Worm (Caenorhabditis elegans) whole organism, L3 larva: Measurements from ENCODE around the gene lpr-3.
A peak's percentile ranks its signal among the peaks of the same experiment; 100 is the strongest.

Experiments
- R02D3.7 ChIP-seq: fragments of 150-350 bp; optimal IDR thresholded peaks from 2 replicates; lab custom pipeline; 2014; ENCODE audit warnings: missing biosample characterization, missing genetic modification characterization
- egl-5 ChIP-seq: fragments of 150-350 bp; optimal IDR thresholded peaks from 2 replicates; lab custom pipeline; 2017; ENCODE audit warnings: missing biosample characterization, missing genetic modification reagents, missing genetic modification characterization, inconsistent platforms
- elt-2 ChIP-seq: sonication (generic microtip); optimal IDR thresholded peaks from 2 replicates; lab custom pipeline; 2016; ENCODE audit warnings: missing genetic modification reagents, mild to moderate bottlenecking, missing genetic modification characterization, missing compliant biosample characterization
- elt-3 ChIP-seq, 3 experiments: fragments of 150-350 bp in 1 of 3; sonication (generic microtip) in 2 of 3; optimal IDR thresholded peaks; 2 replicates in 2 of 3; 4 replicates in 1 of 3; lab custom pipeline; 2014 to 2017; ENCODE audit warnings: missing biosample characterization in 3 of 3, missing genetic modification characterization in 3 of 3
- fkh-2 ChIP-seq: fragments of 150-350 bp; optimal IDR thresholded peaks from 2 replicates; lab custom pipeline; 2014; ENCODE audit warnings: missing biosample characterization, missing genetic modification reagents, missing genetic modification characterization
- fos-1 ChIP-seq: fragments of 150-350 bp; optimal IDR thresholded peaks from 2 replicates; lab custom pipeline; 2014; ENCODE audit warnings: missing biosample characterization, missing genetic modification characterization
- hmg-11 ChIP-seq: sonication (generic microtip); optimal IDR thresholded peaks from 2 replicates; lab custom pipeline; 2016; ENCODE audit warnings: missing genetic modification characterization, missing compliant biosample characterization
- lin-15B ChIP-seq: fragments of 150-350 bp; optimal IDR thresholded peaks from 2 replicates; lab custom pipeline; 2014; ENCODE audit warnings: missing biosample characterization, missing genetic modification characterization
- lin-39 ChIP-seq: fragments of 150-350 bp; optimal IDR thresholded peaks from 2 replicates; lab custom pipeline; 2018; ENCODE audit warnings: missing biosample characterization, missing genetic modification reagents, missing genetic modification characterization
- mdl-1 ChIP-seq: fragments of 150-350 bp; optimal IDR thresholded peaks from 2 replicates; lab custom pipeline; 2014; ENCODE audit warnings: missing biosample characterization, missing genetic modification characterization
- nfya-1 ChIP-seq: sonication (generic microtip); optimal IDR thresholded peaks from 2 replicates; lab custom pipeline; 2017; ENCODE audit warnings: missing genetic modification characterization, mild to moderate bottlenecking, missing compliant biosample characterization, antibody characterized with exemption, moderate library complexity; ENCODE audit not compliant: insufficient read depth
- nhr-23 ChIP-seq: fragments of 150-350 bp; optimal IDR thresholded peaks from 2 replicates; lab custom pipeline; 2014; ENCODE audit warnings: missing biosample characterization, missing genetic modification reagents, missing genetic modification characterization
- nhr-237 ChIP-seq: fragments of 150-350 bp; optimal IDR thresholded peaks from 2 replicates; lab custom pipeline; 2014; ENCODE audit warnings: missing biosample characterization, missing genetic modification characterization
- nhr-67 ChIP-seq: fragments of 150-350 bp; optimal IDR thresholded peaks from 2 replicates; lab custom pipeline; 2014; ENCODE audit warnings: missing biosample characterization, missing genetic modification characterization
- nhr-76 ChIP-seq: fragments of 150-350 bp; sonication (generic microtip); optimal IDR thresholded peaks from 5 replicates; lab custom pipeline; 2014; ENCODE audit warnings: missing biosample characterization, missing genetic modification characterization
- pqm-1 ChIP-seq: fragments of 150-350 bp; optimal IDR thresholded peaks from 2 replicates; lab custom pipeline; 2017; ENCODE audit warnings: missing biosample characterization, missing genetic modification characterization, inconsistent platforms
- skn-1 ChIP-seq: fragments of 150-350 bp; optimal IDR thresholded peaks from 2 replicates; lab custom pipeline; 2014; ENCODE audit warnings: missing biosample characterization, missing genetic modification characterization
- snpc-4 ChIP-seq: fragments of 150-350 bp; optimal IDR thresholded peaks from 2 replicates; lab custom pipeline; 2014; ENCODE audit warnings: missing biosample characterization, missing genetic modification characterization
- unc-62 ChIP-seq: fragments of 150-350 bp; sonication (generic microtip); optimal IDR thresholded peaks from 4 replicates; lab custom pipeline; 2014; ENCODE audit warnings: missing biosample characterization, missing genetic modification reagents, missing genetic modification characterization
- ztf-11 ChIP-seq: fragments of 150-350 bp; optimal IDR thresholded peaks from 2 replicates; lab custom pipeline; 2014; ENCODE audit warnings: missing biosample characterization, missing genetic modification characterization

The lpr-3 gene

DNA sequence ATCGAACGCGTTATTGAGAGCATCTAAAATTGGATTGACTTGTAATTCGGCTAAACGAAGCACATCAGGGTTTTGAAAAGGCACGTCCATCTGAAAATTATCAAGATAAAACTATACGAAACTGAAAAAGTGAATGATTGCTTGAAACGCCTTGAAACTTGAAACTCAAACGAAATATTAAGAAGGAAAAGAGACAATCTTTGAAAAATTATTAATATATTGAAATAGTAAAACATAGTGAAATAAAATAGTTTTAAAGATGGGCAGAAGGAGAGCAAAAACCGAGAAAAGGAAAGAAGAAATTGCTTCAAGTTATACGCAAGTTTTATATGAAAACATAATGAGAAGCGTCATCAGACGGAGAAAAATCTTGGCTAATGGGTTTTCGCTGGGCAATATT is 40.9 kb downstream of the lpr-3 start, which contains the start of gene W02H3.3:
W02H3.3 (minus strand) TSS at position 101 of the 400 bp plus-strand sequence.
- no peak for TF ChIP-seq skn-1 (tag; lab: Kevin White, UChicago)
- TF ChIP-seq fos-1, result no peak

- no peak for TF ChIP-seq snpc-4 (tag; lab: Kevin White, UChicago)
- no peak for TF ChIP-seq nfya-1 (tag; lab: Kevin White, UChicago)
- TF ChIP-seq R02D3.7 (tag; lab: Kevin White, UChicago), result no peak
- TF ChIP-seq unc-62 (GFP tag; lab: Kevin White, UChicago), result no peak
These were observed 46.0 kb downstream of the lpr-3 start for ce11 chrX:11103173-11103572.

ce11 chrX:11104883-11105629 is 47.9 kb downstream of the lpr-3 start, which contains the start of gene W02H3.1:
W02H3.1 (minus strand) TSS chrX:11105460.
- TF ChIP-seq hmg-11 (tag; lab: Kevin White, UChicago) (no peak), mdl-1 (tag; lab: Kevin White, UChicago) (no peak), nhr-76 (tag; lab: Kevin White, UChicago) (no peak), elt-2 (peak; percentile 49), pqm-1 (tag; lab: Kevin White, UChicago) (peak; percentile 31)

DNA sequence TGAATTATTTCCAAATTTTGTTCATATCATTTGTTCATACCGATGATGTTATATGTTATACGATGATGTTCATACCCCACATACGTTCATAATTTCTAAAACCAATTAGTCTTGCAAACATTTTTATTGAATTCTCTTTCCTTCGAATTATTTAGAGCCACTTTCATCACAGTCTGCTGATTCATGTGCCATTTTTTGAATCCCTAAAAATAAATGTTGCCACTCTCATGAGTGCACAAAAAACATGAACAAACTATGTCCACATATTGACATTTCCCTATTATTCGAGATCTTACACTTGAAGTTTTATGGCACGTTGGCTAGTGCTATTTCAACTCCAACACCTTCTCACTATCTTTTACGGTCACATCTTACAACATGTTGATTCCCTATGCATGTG is 49.9 kb downstream of the lpr-3 start, which contains the start of gene clc-17:
clc-17 (plus strand) TSS at position 301 of the 400 bp plus-strand sequence.
- TF ChIP-seq pqm-1 (tag; lab: Kevin White, UChicago) (no peak), lin-15B (tag; lab: Kevin White, UChicago) (no peak), ztf-11 (tag; lab: Kevin White, UChicago) (no peak), egl-5 (tag; lab: Kevin White, UChicago) (no peak), mdl-1 (tag; lab: Kevin White, UChicago) (no peak), nhr-23 (tag; lab: Kevin White, UChicago) (no peak)

DNA sequence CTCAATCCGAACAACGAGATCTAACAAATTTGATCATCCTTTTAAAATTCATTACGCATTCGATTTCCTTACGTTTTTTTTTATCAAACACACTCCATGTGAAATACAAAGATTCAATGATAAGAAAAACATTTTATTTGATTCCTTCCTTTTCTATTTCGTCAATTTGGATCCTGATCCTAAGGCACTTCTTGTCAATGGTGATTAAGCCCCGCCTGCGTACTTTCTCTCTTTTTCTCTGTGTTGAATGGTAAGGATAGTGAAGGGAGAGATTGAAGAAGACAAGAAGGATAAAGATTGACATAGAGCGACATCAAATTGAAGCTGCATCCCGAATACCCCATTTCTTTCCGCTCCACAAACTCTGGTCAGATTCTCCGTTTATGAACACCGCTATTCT is 52.0 kb downstream of the lpr-3 start, which contains the start of gene grd-1:
grd-1 (plus strand) TSS at position 241 of the 400 bp plus-strand sequence.
- TF ChIP-seq lin-39 (no peak), fkh-2 (tag; lab: Kevin White, UChicago) (no peak), nhr-67 (no peak), nhr-237 (tag; lab: Kevin White, UChicago) (no peak), elt-3 (tag; optimal IDR thresholded peaks at IDR 0.05; lab: Kevin White, UChicago) (no peak)
